Worm (Caenorhabditis elegans): ENCODE data around the gene C46E10.1.

C46E10.1 gene

ce11 chrII:3773130-3773529 lies 49.1 kb downstream of the C46E10.1 start, which contains the start of gene T24E12.10:
TSS of gene T24E12.10 (minus strand) at chrII:3773230.
- TF ChIP-seq efl-1 (optimal IDR thresholded peaks at IDR 0.05) = no peak
- peak in 1 of 2 experiments; percentile 15 for TF ChIP-seq efl-1 (GFP tag; optimal IDR thresholded peaks at IDR 0.05 in 1 of 2)
- no peak for TF ChIP-seq grh-1 (GFP tag; IDR thresholded peaks at IDR 0.05)
- TF ChIP-seq pqm-1 (tag; optimal IDR thresholded peaks at IDR 0.05) = no peak

Data from whole organism, L1 larva.